Fruit fly (Drosophila melanogaster) whole organism, embryonic: ENCODE data around the gene CG9839.

Experiments used
- Adf1 ChIP-seq: fragments of 200-800 bp; sonication (Bioruptor generic); IDR thresholded peaks from 2 replicates; pipeline ENCODE4 v1.3.6; 2022; ENCODE audit warnings: missing biosample characterization, missing genetic modification characterization
- Atf6 ChIP-seq: fragments of 200-800 bp; sonication (Bioruptor generic); IDR thresholded peaks from 2 replicates; pipeline ENCODE4 v1.3.6; 2022; ENCODE audit warnings: missing biosample characterization, missing genetic modification characterization
- BtbVII ChIP-seq: fragments of 200-800 bp; sonication (Bioruptor generic); optimal IDR thresholded peaks from 3 replicates; lab custom pipeline; 2017; ENCODE audit warnings: missing biosample characterization, mild to moderate bottlenecking, missing genetic modification characterization
- CG10565 ChIP-seq: fragments of 200-800 bp; sonication (Bioruptor generic); optimal IDR thresholded peaks from 3 replicates; lab custom pipeline; 2016; ENCODE audit warnings: missing biosample characterization, mild to moderate bottlenecking, missing genetic modification characterization
- CG11456 ChIP-seq: fragments of 200-800 bp; sonication (Bioruptor generic); IDR thresholded peaks from 3 replicates; pipeline ENCODE4 v1.3.6; 2022; ENCODE audit warnings: missing biosample characterization, missing genetic modification characterization
- CG12299 ChIP-seq: fragments of 200-800 bp; sonication (Bioruptor generic); optimal IDR thresholded peaks from 2 replicates; lab custom pipeline; 2018; ENCODE audit warnings: missing biosample characterization, mild to moderate bottlenecking, missing genetic modification characterization
- CG13296 ChIP-seq: fragments of 200-800 bp; sonication (Bioruptor generic); optimal IDR thresholded peaks from 3 replicates; lab custom pipeline; 2018; ENCODE audit warnings: missing biosample characterization, mild to moderate bottlenecking, missing genetic modification characterization
- CG14050 ChIP-seq: fragments of 200-800 bp; sonication (Bioruptor generic); IDR thresholded peaks from 3 replicates; pipeline ENCODE4 v1.3.6; 2022; ENCODE audit warnings: missing biosample characterization, missing genetic modification characterization
- CG14860 ChIP-seq: fragments of 200-800 bp; sonication (Bioruptor generic); IDR thresholded peaks from 3 replicates; pipeline ENCODE4 v1.3.6; 2022; ENCODE audit warnings: missing biosample characterization, missing genetic modification characterization; ENCODE audit not compliant: partially characterized antibody
- CG15601 ChIP-seq: fragments of 200-800 bp; sonication (Bioruptor generic); optimal IDR thresholded peaks from 3 replicates; lab custom pipeline; 2019; ENCODE audit warnings: missing biosample characterization, mild to moderate bottlenecking, missing genetic modification characterization, moderate library complexity
- CG16779 ChIP-seq: fragments of 200-800 bp; sonication (Bioruptor generic); IDR thresholded peaks from 2 replicates; pipeline ENCODE4 v1.3.6; 2022; ENCODE audit warnings: missing biosample characterization, missing genetic modification characterization
- CG16863 ChIP-seq: fragments of 200-800 bp; sonication (Bioruptor generic); optimal IDR thresholded peaks from 3 replicates; lab custom pipeline; 2016; ENCODE audit warnings: missing biosample characterization, missing genetic modification characterization
- CG17328 ChIP-seq: fragments of 200-800 bp; sonication (Bioruptor generic); IDR thresholded peaks from 2 replicates; pipeline ENCODE4 v1.3.6; 2022; ENCODE audit warnings: missing biosample characterization, missing genetic modification characterization
- CG2199 ChIP-seq: fragments of 200-800 bp; sonication (Bioruptor generic); IDR thresholded peaks from 3 replicates; pipeline ENCODE4 v1.3.6; 2022; ENCODE audit warnings: missing biosample characterization, missing genetic modification characterization
- CG2712 ChIP-seq: fragments of 200-800 bp; optimal IDR thresholded peaks from 3 replicates; lab custom pipeline; 2019; ENCODE audit warnings: missing biosample characterization, mild to moderate bottlenecking, missing genetic modification characterization, moderate library complexity
- CG2889 ChIP-seq: fragments of 200-800 bp; sonication (Bioruptor generic); IDR thresholded peaks from 3 replicates; pipeline ENCODE4 v1.3.6; 2022; ENCODE audit warnings: missing biosample characterization, missing genetic modification characterization
- CG33557 ChIP-seq: fragments of 200-800 bp; sonication (Bioruptor generic); optimal IDR thresholded peaks from 2 replicates; lab custom pipeline; 2019; ENCODE audit warnings: missing biosample characterization, mild to moderate bottlenecking, missing genetic modification characterization, moderate library complexity
- CG3847 ChIP-seq: fragments of 200-800 bp; sonication (Bioruptor generic); IDR thresholded peaks from 2 replicates; pipeline ENCODE4 v1.3.6; 2022; ENCODE audit warnings: missing biosample characterization, missing genetic modification characterization
- CG7745 ChIP-seq: fragments of 200-800 bp; sonication (Bioruptor generic); optimal IDR thresholded peaks from 2 replicates; lab custom pipeline; 2018; ENCODE audit warnings: missing biosample characterization, mild to moderate bottlenecking, missing genetic modification characterization, moderate library complexity
- CG9437 ChIP-seq: fragments of 200-800 bp; sonication (Bioruptor generic); optimal IDR thresholded peaks from 2 replicates; lab custom pipeline; 2018; ENCODE audit warnings: missing biosample characterization, mild to moderate bottlenecking, missing genetic modification characterization
- D ChIP-seq, 2 experiments: fragments of 200-800 bp in 1 of 2; fragments of >200 bp in 1 of 2; sonication (Bioruptor generic) in 1 of 2; optimal IDR thresholded peaks; 2 replicates in 1 of 2; 3 replicates in 1 of 2; lab custom pipeline; 2017; ENCODE audit warnings: mild to moderate bottlenecking in 1 of 2, missing biosample characterization in 1 of 2, missing genetic modification characterization in 1 of 2, missing genetic modification reagents in 1 of 2
- Elba2 ChIP-seq: fragments of 200-800 bp; sonication (Bioruptor generic); optimal IDR thresholded peaks from 3 replicates; lab custom pipeline; 2016; ENCODE audit warnings: missing biosample characterization, missing genetic modification characterization
- Fer1 ChIP-seq: fragments of 200-800 bp; sonication (Bioruptor generic); optimal IDR thresholded peaks from 2 replicates; lab custom pipeline; 2017; ENCODE audit warnings: missing biosample characterization, mild to moderate bottlenecking, missing genetic modification characterization
- H15 ChIP-seq: fragments of 200-800 bp; sonication (Bioruptor generic); IDR thresholded peaks from 3 replicates; pipeline ENCODE4 v1.3.6; 2022; ENCODE audit warnings: missing biosample characterization, missing genetic modification characterization
- Jarid2 ChIP-seq: fragments of 200-800 bp; sonication (Bioruptor generic); optimal IDR thresholded peaks from 3 replicates; lab custom pipeline; 2017; ENCODE audit warnings: mild to moderate bottlenecking, missing biosample characterization, missing genetic modification reagents, missing genetic modification characterization
- Mad ChIP-seq: fragments of 200-800 bp; sonication (Bioruptor generic); optimal IDR thresholded peaks from 2 replicates; lab custom pipeline; 2016; ENCODE audit warnings: missing biosample characterization, missing genetic modification characterization
- Optix ChIP-seq: fragments of 200-800 bp; sonication (Bioruptor generic); IDR thresholded peaks from 3 replicates; pipeline ENCODE4 v1.3.6; 2022; ENCODE audit warnings: missing biosample characterization, missing genetic modification characterization
- Sry-β ChIP-seq: fragments of 200-800 bp; sonication (Bioruptor generic); optimal IDR thresholded peaks from 2 replicates; lab custom pipeline; 2018; ENCODE audit warnings: missing biosample characterization, mild to moderate bottlenecking, missing genetic modification characterization, moderate library complexity
- TFAM ChIP-seq: fragments of 200-800 bp; sonication (Bioruptor generic); optimal IDR thresholded peaks from 2 replicates; lab custom pipeline; 2017; ENCODE audit warnings: missing biosample characterization, missing genetic modification characterization, inconsistent platforms
- Usf ChIP-seq: fragments of 200-800 bp; sonication (Bioruptor generic); optimal IDR thresholded peaks from 2 replicates; lab custom pipeline; 2017; ENCODE audit warnings: missing genotype, missing biosample characterization, missing genetic modification characterization
- chn ChIP-seq: fragments of 200-800 bp; sonication (Bioruptor generic); optimal IDR thresholded peaks from 2 replicates; lab custom pipeline; 2016; ENCODE audit warnings: missing biosample characterization, missing genetic modification characterization
- dan ChIP-seq: fragments of 200-800 bp; sonication (Bioruptor generic); IDR thresholded peaks from 2 replicates; pipeline ENCODE4 v1.3.6; 2022; ENCODE audit warnings: missing biosample characterization, missing genetic modification characterization
- danr ChIP-seq: fragments of 200-800 bp; sonication (Bioruptor generic); IDR thresholded peaks from 2 replicates; pipeline ENCODE4 v1.3.6; 2022; ENCODE audit warnings: missing biosample characterization, missing genetic modification characterization
- dm ChIP-seq: fragments of 200-800 bp; sonication (Bioruptor generic); optimal IDR thresholded peaks from 3 replicates; lab custom pipeline; 2016; ENCODE audit warnings: missing biosample characterization, missing genetic modification characterization
- eve ChIP-seq, 2 experiments: fragments of >200 bp; optimal IDR thresholded peaks; 2 replicates each; lab custom pipeline; 2017; ENCODE audit warnings: missing biosample characterization in 2 of 2, missing genetic modification characterization in 2 of 2
- gt ChIP-seq: fragments of 200-800 bp; sonication (Bioruptor generic); IDR thresholded peaks from 2 replicates; pipeline ENCODE4 v1.3.6; 2022; ENCODE audit warnings: missing biosample characterization, missing genetic modification characterization
- ham ChIP-seq: fragments of 200-800 bp; sonication (Bioruptor generic); IDR thresholded peaks from 2 replicates; pipeline ENCODE4 v1.3.6; 2022; ENCODE audit warnings: missing biosample characterization, missing genetic modification characterization
- kni ChIP-seq: fragments of 200-800 bp; sonication (Bioruptor generic); optimal IDR thresholded peaks from 3 replicates; lab custom pipeline; 2017; ENCODE audit warnings: mild to moderate bottlenecking, missing biosample characterization, missing genetic modification reagents, missing genetic modification characterization
- lab ChIP-seq: fragments of 200-800 bp; sonication (Bioruptor generic); optimal IDR thresholded peaks from 3 replicates; lab custom pipeline; 2017; ENCODE audit warnings: missing biosample characterization, missing genetic modification characterization, mild to moderate bottlenecking, moderate library complexity, missing genetic modification reagents
- mam ChIP-seq: fragments of 200-800 bp; sonication (Bioruptor generic); optimal IDR thresholded peaks from 3 replicates; lab custom pipeline; 2016; ENCODE audit warnings: missing biosample characterization, missing genetic modification characterization
- mld ChIP-seq: fragments of 200-800 bp; sonication (Bioruptor generic); IDR thresholded peaks from 3 replicates; pipeline ENCODE4 v1.3.6; 2022; ENCODE audit warnings: missing biosample characterization, missing genetic modification characterization; ENCODE audit not compliant: partially characterized antibody
- phol ChIP-seq: fragments of 200-800 bp; sonication (Bioruptor generic); optimal IDR thresholded peaks from 3 replicates; lab custom pipeline; 2018; ENCODE audit warnings: missing biosample characterization, mild to moderate bottlenecking, missing genetic modification characterization, moderate library complexity
- pros ChIP-seq: fragments of 200-800 bp; sonication (Bioruptor generic); optimal IDR thresholded peaks from 3 replicates; lab custom pipeline; 2019; ENCODE audit warnings: missing biosample characterization, mild to moderate bottlenecking, missing genetic modification characterization, moderate library complexity
- ranshi ChIP-seq: fragments of 200-800 bp; sonication (Bioruptor generic); IDR thresholded peaks from 2 replicates; pipeline ENCODE4 v1.3.6; 2022; ENCODE audit warnings: missing biosample characterization, missing genetic modification characterization
- repo ChIP-seq: fragments of 200-800 bp; sonication (Bioruptor generic); optimal IDR thresholded peaks from 2 replicates; lab custom pipeline; 2016; ENCODE audit warnings: missing biosample characterization, missing genetic modification characterization
- rib ChIP-seq: fragments of 200-800 bp; sonication (Bioruptor generic); IDR thresholded peaks from 2 replicates; pipeline ENCODE4 v1.3.6; 2022; ENCODE audit warnings: missing biosample characterization, missing genetic modification characterization
- tgo ChIP-seq: fragments of 200-800 bp; sonication (Bioruptor generic); IDR thresholded peaks from 3 replicates; pipeline ENCODE4 v1.3.6; 2022; ENCODE audit warnings: missing biosample characterization, missing genetic modification characterization
- unpg ChIP-seq: fragments of 200-800 bp; sonication (Bioruptor generic); optimal IDR thresholded peaks from 3 replicates; lab custom pipeline; 2018; ENCODE audit warnings: missing biosample characterization, mild to moderate bottlenecking, missing genetic modification characterization, moderate library complexity
- z ChIP-seq: fragments of 200-800 bp; sonication (Bioruptor generic); IDR thresholded peaks from 3 replicates; pipeline ENCODE4 v1.3.6; 2022; ENCODE audit warnings: missing biosample characterization, missing genetic modification characterization
- zen2 ChIP-seq: fragments of 200-800 bp; sonication (Bioruptor generic); IDR thresholded peaks from 3 replicates; pipeline ENCODE4 v1.3.6; 2022; ENCODE audit warnings: missing biosample characterization, missing genetic modification characterization; ENCODE audit not compliant: partially characterized antibody
- zfh2 ChIP-seq: fragments of 200-800 bp; sonication (Bioruptor generic); optimal IDR thresholded peaks from 2 replicates; lab custom pipeline; 2016; ENCODE audit warnings: missing biosample characterization, missing genetic modification characterization

Gene CG9839

DNA sequence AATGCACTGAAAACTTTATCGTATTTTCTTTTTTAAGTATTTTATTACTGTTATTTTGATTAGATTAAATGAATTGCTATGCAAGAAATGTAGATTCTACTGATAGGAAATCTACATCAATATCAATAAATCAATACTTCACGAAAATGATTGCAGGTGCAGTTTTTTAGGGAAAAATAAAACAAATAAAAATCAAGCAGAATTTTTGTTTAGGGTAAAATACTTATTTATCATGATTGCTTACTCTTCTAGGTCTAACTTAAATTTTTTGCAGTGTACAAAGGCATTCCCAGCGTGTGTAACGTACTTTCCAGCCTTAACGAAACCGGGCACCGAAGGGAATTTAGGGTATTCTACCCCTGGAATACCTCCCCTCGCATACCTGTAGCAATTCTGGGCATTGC is 2.9 kb upstream of the CG9839 start (continued):
- peak; percentile 89 for TF ChIP-seq phol (tag; lab: Kevin White, UChicago)
- no peak for TF ChIP-seq mld (GFP tag; lab: Robert Waterston, UW)
- no peak for TF ChIP-seq CG2199 (GFP tag; lab: Robert Waterston, UW)
- TF ChIP-seq CG17328 (GFP tag; lab: Robert Waterston, UW), result peak; percentile 61
- no peak for TF ChIP-seq CG3847 (GFP tag; lab: Robert Waterston, UW)
- peak; percentile 1 for TF ChIP-seq TFAM
- TF ChIP-seq Usf (GFP tag; lab: Kevin White, UChicago), result peak; percentile 77
- TF ChIP-seq CG7745 (tag; lab: Kevin White, UChicago), result peak; percentile 66
- TF ChIP-seq H15 (GFP tag; lab: Robert Waterston, UW), result no peak
- TF ChIP-seq rib (GFP tag; lab: Robert Waterston, UW), result no peak
- TF ChIP-seq eve (GFP tag; optimal IDR thresholded peaks at IDR 0.05; lab: Kevin White, UChicago), result peak in 1 of 2 experiments; percentile 71
- no peak for TF ChIP-seq BtbVII
- no peak for TF ChIP-seq dm (GFP tag; lab: Kevin White, UChicago)
- peak; percentile 44 for TF ChIP-seq CG9437
- TF ChIP-seq repo (GFP tag; lab: Kevin White, UChicago), result no peak
- TF ChIP-seq Adf1, result no peak
- TF ChIP-seq CG14860 (GFP tag; lab: Robert Waterston, UW), result no peak
- no peak for TF ChIP-seq Mad
- peak; percentile 38 for TF ChIP-seq Sry-β (GFP tag; lab: Kevin White, UChicago)
- no peak for TF ChIP-seq gt (GFP tag; lab: Robert Waterston, UW)
- TF ChIP-seq CG16863 (GFP tag; lab: Kevin White, UChicago), result peak; percentile 61
- TF ChIP-seq Jarid2, result no peak
- TF ChIP-seq Fer1, result peak; percentile 9
- TF ChIP-seq CG12299 (tag; lab: Kevin White, UChicago), result peak; percentile 42
- TF ChIP-seq Elba2, result peak; percentile 78
- TF ChIP-seq CG11456, result no peak
- TF ChIP-seq unpg, result peak; percentile 74
- peak; percentile 73 for TF ChIP-seq CG15601 (tag; lab: Kevin White, UChicago)
- no peak for TF ChIP-seq kni
- no peak for TF ChIP-seq Optix
- no peak for TF ChIP-seq zen2 (GFP tag; lab: Robert Waterston, UW)
- TF ChIP-seq CG2889 (GFP tag; lab: Robert Waterston, UW), result no peak
- peak; percentile 34 for TF ChIP-seq Atf6 (GFP tag; lab: Robert Waterston, UW)
- peak; percentile 35; the same call in 2 of the 3 replicates for TF ChIP-seq tgo
- no peak for TF ChIP-seq D (optimal IDR thresholded peaks at IDR 0.05; lab: Kevin White, UChicago)
- peak; percentile 86 for TF ChIP-seq D (GFP tag; optimal IDR thresholded peaks at IDR 0.05; lab: Kevin White, UChicago)
- no peak for TF ChIP-seq zfh2 (GFP tag; lab: Kevin White, UChicago)
- TF ChIP-seq lab (GFP tag; lab: Kevin White, UChicago), result peak; percentile 54
- TF ChIP-seq CG2712 (tag; lab: Kevin White, UChicago), result peak; percentile 94
- peak; percentile 11 for TF ChIP-seq mam
- 0 out of 2 replicates have a peak, but pooled peaks have one; percentile 6 for TF ChIP-seq ranshi (GFP tag; lab: Robert Waterston, UW)
- no peak for TF ChIP-seq ham
- TF ChIP-seq CG10565 (GFP tag; lab: Kevin White, UChicago), result no peak
- no peak for TF ChIP-seq CG16779 (GFP tag; lab: Robert Waterston, UW)
- TF ChIP-seq pros (GFP tag; lab: Kevin White, UChicago), result no peak
- no peak; the same call in 1 of the 2 replicates for TF ChIP-seq dan
- TF ChIP-seq CG33557 (GFP tag; lab: Kevin White, UChicago), result peak; percentile 96
- no peak for TF ChIP-seq chn (GFP tag; lab: Kevin White, UChicago)
- no peak for TF ChIP-seq CG14050 (GFP tag; lab: Robert Waterston, UW)
- no peak for TF ChIP-seq danr (GFP tag; lab: Robert Waterston, UW)
- TF ChIP-seq CG13296 (GFP tag; lab: Kevin White, UChicago), result no peak
- no peak for TF ChIP-seq z
